Fruit fly (Drosophila melanogaster): ENCODE results near the gene CG43092.

CG43092 gene

DNA sequence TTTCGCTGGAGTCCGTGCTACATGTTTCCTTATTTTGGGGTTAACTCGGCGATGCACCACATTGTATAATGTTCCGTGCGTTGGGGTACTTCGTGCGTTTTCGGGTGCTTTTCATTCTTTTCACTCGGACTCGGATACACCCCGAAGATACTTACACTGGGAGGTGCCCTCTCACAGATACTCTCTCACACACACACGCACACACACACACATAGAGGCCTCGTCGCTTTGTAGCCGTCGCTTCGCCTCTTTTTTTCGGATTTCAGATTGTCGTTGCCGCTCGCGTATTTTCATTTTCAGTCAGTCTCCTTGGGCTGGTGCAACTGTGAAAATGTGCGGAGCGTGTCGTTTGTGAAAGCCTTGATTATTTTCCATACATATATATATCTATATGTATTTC, 11.9 kb upstream of the CG43092 start (continued):
- TF ChIP-seq nmo (GFP tag; optimal IDR thresholded peaks at IDR 0.05) (no peak), CG4707 (GFP tag; optimal IDR thresholded peaks at IDR 0.05) (no peak), stwl (tag; optimal IDR thresholded peaks at IDR 0.05) (no peak), Doc3 (GFP tag; IDR thresholded peaks at IDR 0.05; ENCODE audit: partially characterized antibody) (no peak), pan (optimal IDR thresholded peaks at IDR 0.05) (no peak), pan (GFP tag; optimal IDR thresholded peaks at IDR 0.05 in 1 of 2, IDR thresholded peaks at IDR 0.05 in 1 of 2) (no peak), CoRest (tag; optimal IDR thresholded peaks at IDR 0.05) (no peak), sc (optimal IDR thresholded peaks at IDR 0.05) (no peak), sc (GFP tag; optimal IDR thresholded peaks at IDR 0.05) (no peak), NK7.1 (GFP tag; optimal IDR thresholded peaks at IDR 0.05) (no peak), sima (GFP tag; optimal IDR thresholded peaks at IDR 0.05) (no peak), odd (GFP tag; optimal IDR thresholded peaks at IDR 0.05) (peak; percentile 14), cato (GFP tag; optimal IDR thresholded peaks at IDR 0.05; ENCODE audit: borderline replicate concordance) (no peak), zen2 (GFP tag; IDR thresholded peaks at IDR 0.05; ENCODE audit: partially characterized antibody) (0 out of 3 replicates have a peak, but pooled peaks have one; percentile 37), CG4328 (GFP tag; optimal IDR thresholded peaks at IDR 0.05) (no peak), z (GFP tag; IDR thresholded peaks at IDR 0.05) (peak; percentile 46; the same call in 1 of the 3 replicates), Lpt (GFP tag; optimal IDR thresholded peaks at IDR 0.05) (no peak), NC2β (GFP tag; optimal IDR thresholded peaks at IDR 0.05) (no peak), vvl (GFP tag; IDR thresholded peaks at IDR 0.05) (peak; percentile 48; the same call in 1 of the 2 replicates), Lhr (GFP tag; optimal IDR thresholded peaks at IDR 0.05) (no peak), dysf (GFP tag; IDR thresholded peaks at IDR 0.05) (0 out of 3 replicates have a peak, but pooled peaks have one; percentile 19), CG7839 (tag; optimal IDR thresholded peaks at IDR 0.05) (no peak), ase (GFP tag; IDR thresholded peaks at IDR 0.05) (no peak), CG6791 (GFP tag; IDR thresholded peaks at IDR 0.05; ENCODE audit: partially characterized antibody) (no peak), pfk (GFP tag; optimal IDR thresholded peaks at IDR 0.05) (no peak), croc (GFP tag; conservative IDR thresholded peaks at IDR 0.05) (no peak), CG1647 (GFP tag; optimal IDR thresholded peaks at IDR 0.05) (no peak), CG10959 (GFP tag; IDR thresholded peaks at IDR 0.05) (no peak), CG15601 (tag; optimal IDR thresholded peaks at IDR 0.05) (no peak), Doc2 (GFP tag; IDR thresholded peaks at IDR 0.05) (no peak), lmd (GFP tag; IDR thresholded peaks at IDR 0.05) (no peak), bcd (GFP tag; optimal IDR thresholded peaks at IDR 0.05) (no peak), lilli (GFP tag; optimal IDR thresholded peaks at IDR 0.05) (no peak), sens (GFP tag) (no peak), kah (GFP tag; optimal IDR thresholded peaks at IDR 0.05) (peak; percentile 17), otp (GFP tag; IDR thresholded peaks at IDR 0.05) (no peak), CG31365 (tag; optimal IDR thresholded peaks at IDR 0.05) (no peak), cas (GFP tag; IDR thresholded peaks at IDR 0.05) (no peak), CG17186 (GFP tag; optimal IDR thresholded peaks at IDR 0.05) (no peak), E2f2 (GFP tag; IDR thresholded peaks at IDR 0.05) (peak; percentile 33), pzg (GFP tag; optimal IDR thresholded peaks at IDR 0.05) (no peak), CG7556 (GFP tag; optimal IDR thresholded peaks at IDR 0.05) (no peak), Lim3 (GFP tag; IDR thresholded peaks at IDR 0.05) (no peak), eve (GFP tag; optimal IDR thresholded peaks at IDR 0.05) (no peak), ewg (GFP tag; optimal IDR thresholded peaks at IDR 0.05) (no peak), slp2 (GFP tag; optimal IDR thresholded peaks at IDR 0.05) (no peak), CG4820 (GFP tag; optimal IDR thresholded peaks at IDR 0.05) (no peak), Hey (tag; optimal IDR thresholded peaks at IDR 0.05) (no peak), H2.0 (GFP tag; IDR thresholded peaks at IDR 0.05) (no peak), bbx (GFP tag; IDR thresholded peaks at IDR 0.05; ENCODE audit: partially characterized antibody) (no peak), bsh (GFP tag; optimal IDR thresholded peaks at IDR 0.05) (peak in 1 of 2 experiments; percentile 14), Hr3 (GFP tag; optimal IDR thresholded peaks at IDR 0.05) (no peak)

Measured in whole organism, embryonic.